Fruit fly (Drosophila melanogaster) whole organism, embryonic: Measurements from ENCODE around the gene CG4004.
A peak's percentile ranks its signal among the peaks of the same experiment; 100 is the strongest.

Source experiments
- Atf6 ChIP-seq: fragments of 200-800 bp; sonication (Bioruptor generic); IDR thresholded peaks from 2 replicates; pipeline ENCODE4 v1.3.6; 2022; ENCODE audit warnings: missing biosample characterization, missing genetic modification characterization
- CG11560 ChIP-seq: fragments of 200-800 bp; sonication (Bioruptor generic); IDR thresholded peaks from 3 replicates; pipeline ENCODE4 v1.3.6; 2022; ENCODE audit warnings: missing biosample characterization, missing genetic modification characterization
- CG12391 ChIP-seq: fragments of 200-800 bp; sonication (Bioruptor generic); optimal IDR thresholded peaks from 3 replicates; lab custom pipeline; 2018; ENCODE audit warnings: missing biosample characterization, mild to moderate bottlenecking, missing genetic modification characterization, moderate library complexity
- CG13894 ChIP-seq: fragments of 200-800 bp; sonication (Bioruptor generic); optimal IDR thresholded peaks from 3 replicates; lab custom pipeline; 2018; ENCODE audit warnings: missing biosample characterization, mild to moderate bottlenecking, missing genetic modification characterization, moderate library complexity
- CG14441 ChIP-seq: fragments of 200-800 bp; sonication (Bioruptor generic); IDR thresholded peaks from 2 replicates; pipeline ENCODE4 v1.3.6; 2022; ENCODE audit warnings: missing biosample characterization, missing genetic modification characterization
- CG14860 ChIP-seq: fragments of 200-800 bp; sonication (Bioruptor generic); IDR thresholded peaks from 3 replicates; pipeline ENCODE4 v1.3.6; 2022; ENCODE audit warnings: missing biosample characterization, missing genetic modification characterization; ENCODE audit not compliant: partially characterized antibody
- CG16779 ChIP-seq: fragments of 200-800 bp; sonication (Bioruptor generic); IDR thresholded peaks from 2 replicates; pipeline ENCODE4 v1.3.6; 2022; ENCODE audit warnings: missing biosample characterization, missing genetic modification characterization
- CG18599 ChIP-seq: fragments of 200-800 bp; sonication (Bioruptor generic); optimal IDR thresholded peaks from 3 replicates; lab custom pipeline; 2017; ENCODE audit warnings: missing biosample characterization, missing genetic modification characterization, mild to moderate bottlenecking, moderate library complexity, missing genetic modification reagents
- CG30431 ChIP-seq: fragments of 200-800 bp; sonication (Bioruptor generic); optimal IDR thresholded peaks from 2 replicates; lab custom pipeline; 2017; ENCODE audit warnings: missing biosample characterization, missing genetic modification characterization
- CG31224 ChIP-seq: fragments of 200-800 bp; sonication (Bioruptor generic); IDR thresholded peaks from 2 replicates; pipeline ENCODE4 v1.3.6; 2022; ENCODE audit warnings: missing biosample characterization, missing genetic modification characterization
- CG4404 ChIP-seq: fragments of 200-800 bp; sonication (Bioruptor generic); IDR thresholded peaks from 2 replicates; pipeline ENCODE4 v1.3.6; 2022; ENCODE audit warnings: missing biosample characterization, missing genetic modification characterization
- CG6175 ChIP-seq: fragments of 200-800 bp; sonication (Bioruptor generic); IDR thresholded peaks from 3 replicates; pipeline ENCODE4 v1.3.6; 2022; ENCODE audit warnings: missing biosample characterization, missing genetic modification characterization
- CG7928 ChIP-seq: fragments of 200-800 bp; sonication (Bioruptor generic); optimal IDR thresholded peaks from 2 replicates; lab custom pipeline; 2017; ENCODE audit warnings: missing biosample characterization, mild to moderate bottlenecking, missing genetic modification characterization
- CG8388 ChIP-seq: fragments of 200-800 bp; sonication (Bioruptor generic); optimal IDR thresholded peaks from 2 replicates; lab custom pipeline; 2019; ENCODE audit warnings: missing biosample characterization, mild to moderate bottlenecking, missing genetic modification characterization, moderate library complexity
- CG9215 ChIP-seq: fragments of 200-800 bp; sonication (Bioruptor generic); IDR thresholded peaks from 2 replicates; pipeline ENCODE4 v1.3.6; 2022; ENCODE audit warnings: missing biosample characterization, missing genetic modification characterization
- CG9437 ChIP-seq: fragments of 200-800 bp; sonication (Bioruptor generic); optimal IDR thresholded peaks from 2 replicates; lab custom pipeline; 2018; ENCODE audit warnings: missing biosample characterization, mild to moderate bottlenecking, missing genetic modification characterization
- CG9876 ChIP-seq: fragments of 200-800 bp; sonication (Bioruptor generic); optimal IDR thresholded peaks from 2 replicates; lab custom pipeline; 2016; ENCODE audit warnings: missing biosample characterization, missing genetic modification characterization
- CG9932 ChIP-seq: fragments of 200-800 bp; sonication (Bioruptor generic); IDR thresholded peaks from 2 replicates; pipeline ENCODE4 v1.3.6; 2022; ENCODE audit warnings: missing biosample characterization, missing genetic modification characterization
- Camta ChIP-seq: fragments of 200-800 bp; sonication (Bioruptor generic); optimal IDR thresholded peaks from 2 replicates; lab custom pipeline; 2016; ENCODE audit warnings: missing biosample characterization, missing genetic modification characterization
- Chrac-16 ChIP-seq: fragments of 200-800 bp; sonication (Bioruptor generic); optimal IDR thresholded peaks from 3 replicates; lab custom pipeline; 2016; ENCODE audit warnings: missing biosample characterization, missing genetic modification characterization
- D ChIP-seq, 2 experiments: fragments of 200-800 bp in 1 of 2; fragments of >200 bp in 1 of 2; sonication (Bioruptor generic) in 1 of 2; optimal IDR thresholded peaks; 2 replicates in 1 of 2; 3 replicates in 1 of 2; lab custom pipeline; 2017; ENCODE audit warnings: mild to moderate bottlenecking in 1 of 2, missing biosample characterization in 1 of 2, missing genetic modification characterization in 1 of 2, missing genetic modification reagents in 1 of 2
- E2f2 ChIP-seq: fragments of 200-800 bp; sonication (Bioruptor generic); IDR thresholded peaks from 2 replicates; pipeline ENCODE4 v1.3.6; 2022; ENCODE audit warnings: missing biosample characterization, missing genetic modification characterization
- Gsc ChIP-seq: fragments of 200-800 bp; sonication (Bioruptor generic); IDR thresholded peaks from 2 replicates; pipeline ENCODE4 v1.3.6; 2022; ENCODE audit warnings: missing biosample characterization, missing genetic modification characterization
- H15 ChIP-seq: fragments of 200-800 bp; sonication (Bioruptor generic); IDR thresholded peaks from 3 replicates; pipeline ENCODE4 v1.3.6; 2022; ENCODE audit warnings: missing biosample characterization, missing genetic modification characterization
- Hmr ChIP-seq: fragments of 200-800 bp; sonication (Bioruptor generic); optimal IDR thresholded peaks from 3 replicates; lab custom pipeline; 2017; ENCODE audit warnings: mild to moderate bottlenecking, missing biosample characterization, missing genetic modification reagents, missing genetic modification characterization
- Kr ChIP-seq: fragments of 200-800 bp; sonication (Bioruptor generic); optimal IDR thresholded peaks from 2 replicates; lab custom pipeline; 2017; ENCODE audit warnings: missing biosample characterization, mild to moderate bottlenecking, missing genetic modification characterization
- Lim3 ChIP-seq: fragments of 200-800 bp; sonication (Bioruptor generic); IDR thresholded peaks from 2 replicates; pipeline ENCODE4 v1.3.6; 2022; ENCODE audit warnings: missing biosample characterization, missing genetic modification characterization
- MTF-1 ChIP-seq: fragments of 200-800 bp; sonication (Bioruptor generic); optimal IDR thresholded peaks from 2 replicates; lab custom pipeline; 2018; ENCODE audit warnings: missing biosample characterization, mild to moderate bottlenecking, missing genetic modification characterization, borderline replicate concordance
- Mrtf ChIP-seq: fragments of 200-800 bp; sonication (Bioruptor generic); IDR thresholded peaks from 3 replicates; pipeline ENCODE4 v1.3.6; 2022; ENCODE audit warnings: missing biosample characterization, missing genetic modification characterization
- Sin3A ChIP-seq: fragments of >200 bp; optimal IDR thresholded peaks from 2 replicates; lab custom pipeline; 2018
- Sox100B ChIP-seq: fragments of 200-800 bp; sonication (Bioruptor generic); optimal IDR thresholded peaks from 3 replicates; lab custom pipeline; 2018; ENCODE audit warnings: missing biosample characterization, mild to moderate bottlenecking, missing genetic modification characterization
- Sry-β ChIP-seq: fragments of 200-800 bp; sonication (Bioruptor generic); optimal IDR thresholded peaks from 2 replicates; lab custom pipeline; 2018; ENCODE audit warnings: missing biosample characterization, mild to moderate bottlenecking, missing genetic modification characterization, moderate library complexity
- Stat92E ChIP-seq, 3 experiments: fragments of >200 bp in 2 of 3; fragments of 200-800 bp in 1 of 3; sonication (Bioruptor generic) in 1 of 3; optimal IDR thresholded peaks; 2 replicates each; lab custom pipeline; 2017 to 2019; ENCODE audit warnings: missing biosample characterization in 3 of 3, missing genetic modification characterization in 3 of 3, mild to moderate bottlenecking in 1 of 3, moderate library complexity in 1 of 3
- Taf1 ChIP-seq: fragments of 200-800 bp; sonication (Bioruptor generic); IDR thresholded peaks from 2 replicates; pipeline ENCODE4 v1.3.6; 2022; ENCODE audit warnings: missing biosample characterization, missing genetic modification characterization
- bab2 ChIP-seq: fragments of 200-800 bp; sonication (Bioruptor generic); optimal IDR thresholded peaks from 2 replicates; lab custom pipeline; 2016; ENCODE audit warnings: missing biosample characterization, missing genetic modification characterization
- caup ChIP-seq: fragments of 200-800 bp; sonication (Bioruptor generic); optimal IDR thresholded peaks from 3 replicates; lab custom pipeline; 2017; ENCODE audit warnings: missing biosample characterization, mild to moderate bottlenecking, missing genetic modification characterization, moderate library complexity; ENCODE audit not compliant: severe bottlenecking
- cg ChIP-seq: fragments of 200-800 bp; sonication (Bioruptor generic); optimal IDR thresholded peaks from 3 replicates; lab custom pipeline; 2019; ENCODE audit warnings: missing biosample characterization, mild to moderate bottlenecking, missing genetic modification characterization, moderate library complexity
- eve ChIP-seq, 2 experiments: fragments of >200 bp; optimal IDR thresholded peaks; 2 replicates each; lab custom pipeline; 2017; ENCODE audit warnings: missing biosample characterization in 2 of 2, missing genetic modification characterization in 2 of 2
- exex ChIP-seq: fragments of 200-800 bp; sonication (Bioruptor generic); optimal IDR thresholded peaks from 4 replicates; lab custom pipeline; 2018; ENCODE audit warnings: missing biosample characterization, mild to moderate bottlenecking, missing genetic modification characterization, moderate library complexity
- gcm2 ChIP-seq: fragments of 200-800 bp; sonication (Bioruptor generic); optimal IDR thresholded peaks from 2 replicates; lab custom pipeline; 2016; ENCODE audit warnings: missing biosample characterization, missing genetic modification characterization
- gsb ChIP-seq: fragments of 200-800 bp; sonication (Bioruptor generic); IDR thresholded peaks from 2 replicates; pipeline ENCODE4 v1.3.6; 2022; ENCODE audit warnings: missing biosample characterization, missing genetic modification characterization
- jumu ChIP-seq: fragments of 200-800 bp; sonication (Bioruptor generic); optimal IDR thresholded peaks from 3 replicates; lab custom pipeline; 2016; ENCODE audit warnings: missing biosample characterization, missing genetic modification characterization
- knrl ChIP-seq: fragments of 200-800 bp; sonication (Bioruptor generic); IDR thresholded peaks from 3 replicates; pipeline ENCODE4 v1.3.6; 2022; ENCODE audit warnings: missing biosample characterization, missing genetic modification characterization; ENCODE audit not compliant: partially characterized antibody
- mirr ChIP-seq: fragments of 200-800 bp; sonication (Bioruptor generic); optimal IDR thresholded peaks from 3 replicates; lab custom pipeline; 2018; ENCODE audit warnings: missing biosample characterization, mild to moderate bottlenecking, missing genetic modification characterization
- sd ChIP-seq: fragments of 200-800 bp; sonication (Bioruptor generic); optimal IDR thresholded peaks from 3 replicates; lab custom pipeline; 2018; ENCODE audit warnings: missing biosample characterization, mild to moderate bottlenecking, missing genetic modification characterization, moderate library complexity
- sens-2 ChIP-seq: fragments of 200-800 bp; sonication (Bioruptor generic); IDR thresholded peaks from 2 replicates; pipeline ENCODE4 v1.3.6; 2022; ENCODE audit warnings: missing biosample characterization, missing genetic modification characterization
- shn ChIP-seq: fragments of 200-800 bp; sonication (Bioruptor generic); optimal IDR thresholded peaks from 3 replicates; lab custom pipeline; 2016; ENCODE audit warnings: missing biosample characterization, missing genetic modification characterization
- tna ChIP-seq: fragments of 200-800 bp; sonication (Bioruptor generic); IDR thresholded peaks from 2 replicates; pipeline ENCODE4 v1.3.6; 2022; ENCODE audit warnings: missing biosample characterization, missing genetic modification characterization; ENCODE audit not compliant: partially characterized antibody
- z ChIP-seq: fragments of 200-800 bp; sonication (Bioruptor generic); IDR thresholded peaks from 3 replicates; pipeline ENCODE4 v1.3.6; 2022; ENCODE audit warnings: missing biosample characterization, missing genetic modification characterization
- zf30C ChIP-seq: fragments of 200-800 bp; sonication (Bioruptor generic); optimal IDR thresholded peaks from 3 replicates; lab custom pipeline; 2018; ENCODE audit warnings: missing biosample characterization, mild to moderate bottlenecking, missing genetic modification characterization

CG4004 gene

DNA sequence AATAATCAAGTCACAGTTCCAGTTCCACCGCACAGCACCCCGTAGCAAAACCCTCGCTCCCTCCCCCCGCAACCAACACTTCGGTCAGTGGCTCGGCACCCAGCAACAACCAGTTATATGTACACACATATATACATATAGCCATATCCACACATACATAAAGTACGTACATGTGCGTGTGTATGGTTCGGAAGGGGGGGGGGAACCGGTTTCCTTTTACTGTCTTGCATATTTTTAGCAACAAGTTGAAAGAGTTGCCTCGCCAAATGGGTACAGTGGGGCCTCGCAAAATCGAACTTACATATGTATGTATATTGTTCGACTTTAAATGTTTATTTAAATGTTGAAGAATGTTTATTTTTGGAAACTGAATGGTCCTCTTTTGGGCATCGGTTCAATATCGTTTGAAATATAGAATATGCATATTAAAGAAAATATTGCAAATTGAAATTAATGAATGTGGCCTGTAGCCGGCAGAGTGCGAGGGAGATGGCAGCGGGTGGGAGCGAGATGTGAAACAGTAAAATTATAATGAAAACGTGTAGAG, 11.1 kb downstream of the CG4004 start (continued):
- peak; percentile 81 for TF ChIP-seq gsb (GFP tag; lab: Robert Waterston, UW)
- TF ChIP-seq eve (GFP tag; optimal IDR thresholded peaks at IDR 0.05; lab: Kevin White, UChicago), result peak in 1 of 2 experiments; percentile 79
- TF ChIP-seq zf30C, result no peak
- no peak for TF ChIP-seq Stat92E (GFP tag; optimal IDR thresholded peaks at IDR 0.05; lab: Kevin White, UChicago)
- TF ChIP-seq CG9215, result peak; percentile 85
- peak; percentile 58 for TF ChIP-seq Kr (GFP tag; lab: Kevin White, UChicago)
- TF ChIP-seq Sry-β (GFP tag; lab: Kevin White, UChicago), result no peak
- TF ChIP-seq CG31224 (GFP tag; lab: Robert Waterston, UW), result peak; percentile 74
- TF ChIP-seq CG9437 (GFP tag; lab: Kevin White, UChicago), result peak; percentile 62
- peak; percentile 73 for TF ChIP-seq CG12391 (tag; lab: Kevin White, UChicago)
- peak; percentile 62 for TF ChIP-seq H15 (GFP tag; lab: Robert Waterston, UW)
- TF ChIP-seq Hmr, result peak; percentile 83
- TF ChIP-seq caup, result peak; percentile 41
- peak; percentile 84 for TF ChIP-seq CG14441 (GFP tag; lab: Robert Waterston, UW)
- no peak for TF ChIP-seq sens-2 (GFP tag; lab: Robert Waterston, UW)
- TF ChIP-seq CG11560 (tag; lab: Robert Waterston, UW), result peak; percentile 67; the same call in 2 of the 3 replicates
- no peak for TF ChIP-seq CG14860
- TF ChIP-seq bab2 (GFP tag; lab: Kevin White, UChicago), result peak; percentile 58
- no peak for TF ChIP-seq D (optimal IDR thresholded peaks at IDR 0.05; lab: Kevin White, UChicago)
- TF ChIP-seq D (GFP tag; optimal IDR thresholded peaks at IDR 0.05; lab: Kevin White, UChicago), result no peak
- TF ChIP-seq Chrac-16, result peak; percentile 58
- TF ChIP-seq Atf6 (GFP tag; lab: Robert Waterston, UW), result peak; percentile 89
- TF ChIP-seq Camta (GFP tag; lab: Kevin White, UChicago), result peak; percentile 47
- TF ChIP-seq exex, result peak; percentile 66
- TF ChIP-seq CG16779 (GFP tag; lab: Robert Waterston, UW), result peak; percentile 49; the same call in 1 of the 2 replicates
- peak; percentile 81 for TF ChIP-seq Taf1 (GFP tag; lab: Robert Waterston, UW)
- no peak for TF ChIP-seq CG30431 (GFP tag; lab: Kevin White, UChicago)
- peak; percentile 6 for TF ChIP-seq MTF-1 (GFP tag; lab: Kevin White, UChicago)
- TF ChIP-seq CG18599 (GFP tag; lab: Kevin White, UChicago), result peak; percentile 86
- peak; percentile 85 for TF ChIP-seq CG13894 (tag; lab: Kevin White, UChicago)
- TF ChIP-seq CG9876 (GFP tag; lab: Kevin White, UChicago), result peak; percentile 22
- TF ChIP-seq sd (tag; lab: Kevin White, UChicago), result no peak
- TF ChIP-seq CG6175, result no peak
- peak; percentile 61 for TF ChIP-seq mirr (GFP tag; lab: Kevin White, UChicago)
- no peak for TF ChIP-seq shn (GFP tag; lab: Kevin White, UChicago)
- no peak for TF ChIP-seq knrl (GFP tag; lab: Robert Waterston, UW)
- TF ChIP-seq Sin3A (lab: Kevin White, UChicago), result no peak
- TF ChIP-seq CG8388 (GFP tag; lab: Kevin White, UChicago), result peak; percentile 9
- no peak for TF ChIP-seq gcm2 (GFP tag; lab: Kevin White, UChicago)
- no peak for TF ChIP-seq tna
- TF ChIP-seq E2f2 (GFP tag; lab: Robert Waterston, UW), result peak; percentile 31; the same call in 1 of the 2 replicates
- TF ChIP-seq Lim3 (GFP tag; lab: Robert Waterston, UW), result no peak
- TF ChIP-seq Sox100B, result peak; percentile 58
- TF ChIP-seq CG7928, result peak; percentile 21
- peak; percentile 93 for TF ChIP-seq CG9932 (GFP tag; lab: Robert Waterston, UW)
- TF ChIP-seq Gsc (GFP tag; lab: Robert Waterston, UW), result no peak
- peak; percentile 81 for TF ChIP-seq Mrtf (GFP tag; lab: Robert Waterston, UW)
- TF ChIP-seq jumu (GFP tag; lab: Kevin White, UChicago), result peak; percentile 49
- peak; percentile 69 for TF ChIP-seq CG4404
- TF ChIP-seq z, result 0 out of 3 replicates have a peak, but pooled peaks have one; percentile 9
- peak; percentile 80 for TF ChIP-seq cg (GFP tag; lab: Kevin White, UChicago)
